Fruit fly (Drosophila melanogaster) whole organism, embryonic: ENCODE measurements around the gene Polr3H.
A peak's percentile ranks its signal among the peaks of the same experiment; 100 is the strongest.

Source experiments
- BEAF-32 ChIP-seq: fragments of 200-800 bp; sonication (Bioruptor generic); optimal IDR thresholded peaks from 3 replicates; lab custom pipeline; 2017; ENCODE audit warnings: missing biosample characterization, missing genetic modification characterization, mild to moderate bottlenecking, moderate library complexity, missing genetic modification reagents
- CG10462 ChIP-seq: fragments of 200-800 bp; sonication (Bioruptor generic); optimal IDR thresholded peaks from 2 replicates; lab custom pipeline; 2016; ENCODE audit warnings: missing biosample characterization, missing genetic modification characterization
- CG12071 ChIP-seq: fragments of 200-800 bp; sonication (Bioruptor generic); optimal IDR thresholded peaks from 3 replicates; lab custom pipeline; 2018; ENCODE audit warnings: missing biosample characterization, mild to moderate bottlenecking, missing genetic modification characterization
- CG12391 ChIP-seq: fragments of 200-800 bp; sonication (Bioruptor generic); optimal IDR thresholded peaks from 3 replicates; lab custom pipeline; 2018; ENCODE audit warnings: missing biosample characterization, mild to moderate bottlenecking, missing genetic modification characterization, moderate library complexity
- CG14441 ChIP-seq: fragments of 200-800 bp; sonication (Bioruptor generic); IDR thresholded peaks from 2 replicates; pipeline ENCODE4 v1.3.6; 2022; ENCODE audit warnings: missing biosample characterization, missing genetic modification characterization
- CG14667 ChIP-seq: fragments of 200-800 bp; sonication (Bioruptor generic); IDR thresholded peaks from 2 replicates; pipeline ENCODE4 v1.3.6; 2022; ENCODE audit warnings: missing biosample characterization, missing genetic modification characterization
- CG15696 ChIP-seq: fragments of 200-800 bp; sonication (Bioruptor generic); optimal IDR thresholded peaks from 2 replicates; lab custom pipeline; 2019; ENCODE audit warnings: missing biosample characterization, mild to moderate bottlenecking, missing genetic modification characterization, moderate library complexity
- CG31224 ChIP-seq: fragments of 200-800 bp; sonication (Bioruptor generic); IDR thresholded peaks from 2 replicates; pipeline ENCODE4 v1.3.6; 2022; ENCODE audit warnings: missing biosample characterization, missing genetic modification characterization
- CG31441 ChIP-seq: fragments of 200-800 bp; sonication (Bioruptor generic); IDR thresholded peaks from 2 replicates; pipeline ENCODE4 v1.3.6; 2022; ENCODE audit warnings: missing biosample characterization, missing genetic modification characterization
- CG6791 ChIP-seq: fragments of 200-800 bp; sonication (Bioruptor generic); IDR thresholded peaks from 3 replicates; pipeline ENCODE4 v1.3.6; 2022; ENCODE audit warnings: missing biosample characterization, missing genetic modification characterization; ENCODE audit not compliant: partially characterized antibody
- CG8478 ChIP-seq: fragments of >200 bp; optimal IDR thresholded peaks from 2 replicates; lab custom pipeline; 2018
- D19A ChIP-seq: fragments of 200-800 bp; optimal IDR thresholded peaks from 3 replicates; lab custom pipeline; 2019; ENCODE audit warnings: missing biosample characterization, mild to moderate bottlenecking, missing genetic modification characterization, moderate library complexity
- Dek ChIP-seq: fragments of 200-800 bp; sonication (Bioruptor generic); optimal IDR thresholded peaks from 3 replicates; lab custom pipeline; 2019; ENCODE audit warnings: missing biosample characterization, mild to moderate bottlenecking, missing genetic modification characterization, moderate library complexity
- Dp ChIP-seq: fragments of 200-800 bp; sonication (Bioruptor generic); optimal IDR thresholded peaks from 2 replicates; lab custom pipeline; 2018; ENCODE audit warnings: missing biosample characterization, mild to moderate bottlenecking, missing genetic modification characterization, moderate library complexity
- Drgx ChIP-seq: fragments of 200-800 bp; sonication (Bioruptor generic); IDR thresholded peaks from 2 replicates; pipeline ENCODE4 v1.3.6; 2022; ENCODE audit warnings: missing biosample characterization, missing genetic modification characterization
- Ets65A ChIP-seq: fragments of 200-800 bp; sonication (Bioruptor generic); peaks from one replicate; lab custom pipeline; 2016; ENCODE audit warnings: missing biosample characterization, missing genetic modification characterization
- H15 ChIP-seq: fragments of 200-800 bp; sonication (Bioruptor generic); IDR thresholded peaks from 3 replicates; pipeline ENCODE4 v1.3.6; 2022; ENCODE audit warnings: missing biosample characterization, missing genetic modification characterization
- Hmr ChIP-seq: fragments of 200-800 bp; sonication (Bioruptor generic); optimal IDR thresholded peaks from 3 replicates; lab custom pipeline; 2017; ENCODE audit warnings: mild to moderate bottlenecking, missing biosample characterization, missing genetic modification reagents, missing genetic modification characterization
- Lim3 ChIP-seq: fragments of 200-800 bp; sonication (Bioruptor generic); IDR thresholded peaks from 2 replicates; pipeline ENCODE4 v1.3.6; 2022; ENCODE audit warnings: missing biosample characterization, missing genetic modification characterization
- Med ChIP-seq: fragments of 200-800 bp; sonication (Bioruptor generic); peaks from one replicate; lab custom pipeline; 2016; ENCODE audit warnings: missing biosample characterization, missing genetic modification characterization, mild to moderate bottlenecking, inconsistent platforms, moderate library complexity
- Neu2 ChIP-seq: fragments of 200-800 bp; sonication (Bioruptor generic); optimal IDR thresholded peaks from 3 replicates; lab custom pipeline; 2016; ENCODE audit warnings: missing biosample characterization, missing genetic modification characterization, borderline replicate concordance
- Rx ChIP-seq: fragments of 200-800 bp; sonication (Bioruptor generic); IDR thresholded peaks from 2 replicates; pipeline ENCODE4 v1.3.6; 2022; ENCODE audit warnings: missing biosample characterization, missing genetic modification characterization
- Sry-δ ChIP-seq: fragments of 200-800 bp; sonication (Bioruptor generic); optimal IDR thresholded peaks from 2 replicates; lab custom pipeline; 2016; ENCODE audit warnings: missing biosample characterization, missing genetic modification characterization
- Xbp1 ChIP-seq: fragments of 200-800 bp; sonication (Bioruptor generic); optimal IDR thresholded peaks from 3 replicates; lab custom pipeline; 2016; ENCODE audit warnings: missing biosample characterization, mild to moderate bottlenecking, missing genetic modification characterization
- amos ChIP-seq: fragments of 200-800 bp; sonication (Bioruptor generic); IDR thresholded peaks from 2 replicates; pipeline ENCODE4 v1.3.6; 2022; ENCODE audit warnings: missing biosample characterization, missing genetic modification characterization; ENCODE audit not compliant: partially characterized antibody
- ase ChIP-seq: fragments of 200-800 bp; sonication (Bioruptor generic); IDR thresholded peaks from 3 replicates; pipeline ENCODE4 v1.3.6; 2022; ENCODE audit warnings: missing biosample characterization, missing genetic modification characterization
- chm ChIP-seq: fragments of 200-800 bp; sonication (Bioruptor generic); IDR thresholded peaks from 2 replicates; pipeline ENCODE4 v1.3.6; 2022; ENCODE audit warnings: missing biosample characterization, missing genetic modification characterization
- dm ChIP-seq: fragments of 200-800 bp; sonication (Bioruptor generic); optimal IDR thresholded peaks from 3 replicates; lab custom pipeline; 2016; ENCODE audit warnings: missing biosample characterization, missing genetic modification characterization
- gcm ChIP-seq: fragments of 200-800 bp; sonication (Bioruptor generic); optimal IDR thresholded peaks from 2 replicates; lab custom pipeline; 2019; ENCODE audit warnings: missing biosample characterization, mild to moderate bottlenecking, missing genetic modification characterization, moderate library complexity
- grn ChIP-seq: fragments of 200-800 bp; sonication (Bioruptor generic); optimal IDR thresholded peaks from 3 replicates; lab custom pipeline; 2017; ENCODE audit warnings: missing biosample characterization, missing genetic modification characterization
- h ChIP-seq: fragments of >200 bp; optimal IDR thresholded peaks from 2 replicates; lab custom pipeline; 2017
- hth ChIP-seq: fragments of >200 bp; optimal IDR thresholded peaks from 2 replicates; lab custom pipeline; 2017; ENCODE audit warnings: inconsistent platforms
- ind ChIP-seq: fragments of 200-800 bp; sonication (Bioruptor generic); optimal IDR thresholded peaks from 3 replicates; lab custom pipeline; 2016; ENCODE audit warnings: missing biosample characterization, missing genetic modification characterization
- ken ChIP-seq: fragments of 200-800 bp; sonication (Bioruptor generic); IDR thresholded peaks from 3 replicates; pipeline ENCODE4 v1.3.6; 2022; ENCODE audit warnings: missing biosample characterization, missing genetic modification characterization
- lbe ChIP-seq: fragments of 200-800 bp; sonication (Bioruptor generic); optimal IDR thresholded peaks from 2 replicates; lab custom pipeline; 2016; ENCODE audit warnings: missing biosample characterization, mild to moderate bottlenecking, missing genetic modification characterization
- odd ChIP-seq: fragments of 200-800 bp; sonication (Bioruptor generic); optimal IDR thresholded peaks from 2 replicates; lab custom pipeline; 2017; ENCODE audit warnings: missing biosample characterization, mild to moderate bottlenecking, missing genetic modification characterization
- pita ChIP-seq: fragments of 200-800 bp; sonication (Bioruptor generic); optimal IDR thresholded peaks from 2 replicates; lab custom pipeline; 2017; ENCODE audit warnings: missing biosample characterization, mild to moderate bottlenecking, missing genetic modification characterization
- pum ChIP-seq: fragments of 200-800 bp; sonication (Bioruptor generic); optimal IDR thresholded peaks from 2 replicates; lab custom pipeline; 2016; ENCODE audit warnings: missing biosample characterization, missing genetic modification characterization
- salm ChIP-seq: fragments of 200-800 bp; sonication (Bioruptor generic); optimal IDR thresholded peaks from 2 replicates; lab custom pipeline; 2018; ENCODE audit warnings: missing biosample characterization, mild to moderate bottlenecking, missing genetic modification characterization
- sc ChIP-seq, 3 experiments: fragments of >200 bp in 2 of 3; fragments of 200-800 bp in 1 of 3; sonication (Bioruptor generic) in 1 of 3; optimal IDR thresholded peaks; 2 replicates in 2 of 3; 3 replicates in 1 of 3; lab custom pipeline; 2017; ENCODE audit warnings: mild to moderate bottlenecking in 1 of 3, missing biosample characterization in 1 of 3, missing genetic modification characterization in 1 of 3, missing genetic modification reagents in 1 of 3
- sens-2 ChIP-seq: fragments of 200-800 bp; sonication (Bioruptor generic); IDR thresholded peaks from 2 replicates; pipeline ENCODE4 v1.3.6; 2022; ENCODE audit warnings: missing biosample characterization, missing genetic modification characterization
- sob ChIP-seq: fragments of 200-800 bp; sonication (Bioruptor generic); IDR thresholded peaks from 2 replicates; pipeline ENCODE4 v1.3.6; 2022; ENCODE audit warnings: missing biosample characterization, missing genetic modification characterization
- tll ChIP-seq, 2 experiments: fragments of 200-800 bp in 1 of 2; fragments of >200 bp in 1 of 2; sonication (Bioruptor generic) in 1 of 2; optimal IDR thresholded peaks; 2 replicates each; lab custom pipeline; 2017 to 2019; ENCODE audit warnings: missing biosample characterization in 2 of 2, missing genetic modification characterization in 2 of 2, mild to moderate bottlenecking in 1 of 2, moderate library complexity in 1 of 2
- trem ChIP-seq: fragments of 200-800 bp; optimal IDR thresholded peaks from 3 replicates; lab custom pipeline; 2019; ENCODE audit warnings: missing biosample characterization, mild to moderate bottlenecking, missing genetic modification characterization, moderate library complexity
- trh ChIP-seq: fragments of 200-800 bp; sonication (Bioruptor generic); optimal IDR thresholded peaks from 2 replicates; lab custom pipeline; 2016; ENCODE audit warnings: missing biosample characterization, missing genetic modification characterization
- twi ChIP-seq: fragments of 200-800 bp; optimal IDR thresholded peaks from 2 replicates; lab custom pipeline; 2019; ENCODE audit warnings: missing biosample characterization, mild to moderate bottlenecking, missing genetic modification characterization, moderate library complexity
- vnd ChIP-seq: fragments of 200-800 bp; sonication (Bioruptor generic); IDR thresholded peaks from 3 replicates; pipeline ENCODE4 v1.3.6; 2022; ENCODE audit warnings: missing biosample characterization, missing genetic modification characterization; ENCODE audit not compliant: partially characterized antibody
- zen ChIP-seq: fragments of 200-800 bp; sonication (Bioruptor generic); optimal IDR thresholded peaks from 3 replicates; lab custom pipeline; 2018; ENCODE audit warnings: missing biosample characterization, mild to moderate bottlenecking, missing genetic modification characterization, moderate library complexity
- zfh1 ChIP-seq: fragments of 200-800 bp; sonication (Bioruptor generic); IDR thresholded peaks from 3 replicates; pipeline ENCODE4 v1.3.6; 2022; ENCODE audit warnings: missing biosample characterization, missing genetic modification characterization

The Polr3H gene

dm6 chr3L:11691203-11691797 lies 42.7 kb downstream of the Polr3H start, which contains the start of the genes Pldn and CG14135 (continued):
- TF ChIP-seq CG12391 (peak; percentile 3), h (no peak), salm (tag; lab: Kevin White, UChicago) (no peak), Dp (GFP tag; lab: Kevin White, UChicago) (peak; percentile 26), sens-2 (GFP tag; lab: Robert Waterston, UW) (no peak), sc (optimal IDR thresholded peaks at IDR 0.05; lab: Kevin White, UChicago) (no peak), sc (GFP tag; optimal IDR thresholded peaks at IDR 0.05; lab: Kevin White, UChicago) (no peak), H15 (GFP tag; lab: Robert Waterston, UW) (no peak), CG12071 (no peak), hth (no peak), gcm (GFP tag; lab: Kevin White, UChicago) (no peak), trem (peak; percentile 53), Lim3 (no peak), lbe (GFP tag; lab: Kevin White, UChicago) (peak; percentile 25), pum (no peak), CG31441 (no peak), amos (GFP tag; lab: Robert Waterston, UW) (peak; percentile 16; the same call in 1 of the 2 replicates), pita (GFP tag; lab: Kevin White, UChicago) (peak; percentile 75), Xbp1 (GFP tag; lab: Kevin White, UChicago) (no peak), ase (GFP tag; lab: Robert Waterston, UW) (no peak), ind (GFP tag; lab: Kevin White, UChicago) (no peak), CG31224 (GFP tag; lab: Robert Waterston, UW) (no peak), Dek (tag; lab: Kevin White, UChicago) (no peak)

dm6 chr3L:11692853-11693252 lies 44.3 kb downstream of the Polr3H start:
- TF ChIP-seq tll (GFP tag; optimal IDR thresholded peaks at IDR 0.05; lab: Kevin White, UChicago) (peak in 1 of 2 experiments; percentile 25), Hmr (GFP tag; lab: Kevin White, UChicago) (no peak), sob (GFP tag; lab: Robert Waterston, UW) (0 out of 2 replicates have a peak, but pooled peaks have one; percentile 15), Neu2 (GFP tag; lab: Kevin White, UChicago) (peak; percentile 11), CG14667 (GFP tag; lab: Robert Waterston, UW) (no peak), zen (peak; percentile 99), chm (0 out of 2 replicates have a peak, but pooled peaks have one; percentile 28), vnd (GFP tag; lab: Robert Waterston, UW) (peak; percentile 11; the same call in 1 of the 3 replicates), amos (GFP tag; lab: Robert Waterston, UW) (0 out of 2 replicates have a peak, but pooled peaks have one; percentile 31), zfh1 (peak; percentile 8; the same call in 1 of the 3 replicates), twi (tag; lab: Kevin White, UChicago) (no peak), dm (GFP tag; lab: Kevin White, UChicago) (no peak), CG6791 (GFP tag; lab: Robert Waterston, UW) (0 out of 3 replicates have a peak, but pooled peaks have one; percentile 45)

- no peak for TF ChIP-seq Drgx
- TF ChIP-seq ken (GFP tag; lab: Robert Waterston, UW): 0 out of 3 replicates have a peak, but pooled peaks have one; percentile 33
- TF ChIP-seq D19A: no peak
- no peak for TF ChIP-seq CG10462
- TF ChIP-seq Rx (GFP tag; lab: Robert Waterston, UW): no peak
- TF ChIP-seq pum: no peak
- TF ChIP-seq BEAF-32 (GFP tag; lab: Kevin White, UChicago): no peak
- TF ChIP-seq grn: no peak
- no peak for TF ChIP-seq odd (GFP tag; lab: Kevin White, UChicago)
- TF ChIP-seq CG15696: no peak
- TF ChIP-seq trh (GFP tag; lab: Kevin White, UChicago): no peak
- peak; percentile 23 for TF ChIP-seq Ets65A (GFP tag; lab: Kevin White, UChicago)
- no peak for TF ChIP-seq Sry-δ
- peak; percentile 63 for TF ChIP-seq Med (GFP tag; lab: Kevin White, UChicago)
- peak; percentile 82 for TF ChIP-seq CG8478
- no peak for TF ChIP-seq CG14441
Observed at dm6 chr3L:11695063-11695462, 46.5 kb downstream of the Polr3H start.
